Fruit fly (Drosophila melanogaster): ENCODE results near the gene CG8560.
A peak's percentile ranks its signal among the peaks of the same experiment; 100 is the strongest.

CG8560 gene

DNA sequence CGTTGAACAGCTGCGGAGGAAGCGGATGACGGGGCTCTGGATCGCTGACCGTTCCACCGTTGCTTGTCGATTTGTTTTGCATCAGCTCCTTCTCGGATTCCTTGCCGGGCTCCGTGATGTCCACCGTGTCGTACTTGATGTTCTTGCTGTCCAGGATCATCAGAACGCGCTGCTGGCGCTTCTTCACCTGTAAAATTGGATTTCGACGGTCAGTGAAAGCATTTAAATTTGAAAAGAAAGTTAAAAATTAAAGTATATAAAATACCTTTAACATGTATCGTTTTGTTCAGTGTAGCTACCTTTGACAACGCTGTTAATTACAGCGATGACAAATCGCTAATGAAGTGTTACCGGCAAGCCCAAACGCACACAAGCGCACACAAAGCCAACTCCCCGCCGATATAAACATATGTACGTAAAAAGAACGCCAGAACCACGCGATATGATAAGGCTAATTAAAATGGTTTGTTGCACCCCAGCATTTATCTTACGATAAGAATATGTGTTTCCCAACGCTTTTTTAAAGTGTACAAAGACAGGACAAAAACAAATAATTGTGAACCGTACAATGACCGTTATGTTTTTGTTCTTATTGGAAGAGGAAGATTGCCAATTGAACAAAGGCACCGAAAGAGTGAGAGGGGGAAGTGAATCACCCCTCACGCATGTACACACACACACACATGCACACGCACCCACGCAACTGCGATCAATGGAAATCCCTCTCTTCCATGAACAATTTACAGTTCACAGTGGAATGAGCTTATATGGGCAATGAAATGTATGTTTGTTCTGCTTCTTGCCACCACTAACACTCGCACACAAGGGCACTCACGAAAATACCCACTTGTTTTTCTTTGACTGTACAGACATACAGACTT, 35.9 kb downstream of the CG8560 start:
- TF ChIP-seq CG12605 (GFP tag; IDR thresholded peaks at IDR 0.05) (no peak), fd96Ca (GFP tag; IDR thresholded peaks at IDR 0.05) (no peak), Pif1A (GFP tag; optimal IDR thresholded peaks at IDR 0.05) (peak; percentile 18), CG34367 (tag; optimal IDR thresholded peaks at IDR 0.05) (no peak), Snoo (tag; optimal IDR thresholded peaks at IDR 0.05) (peak; percentile 16), CG9948 (tag; optimal IDR thresholded peaks at IDR 0.05) (no peak), CG8159 (tag; optimal IDR thresholded peaks at IDR 0.05) (peak; percentile 41), CG13204 (GFP tag; optimal IDR thresholded peaks at IDR 0.05) (no peak), CG32121 (GFP tag; IDR thresholded peaks at IDR 0.05) (peak; percentile 43; the same call in 1 of the 2 replicates), CG17806 (tag; optimal IDR thresholded peaks at IDR 0.05) (no peak), CG14655 (GFP tag; optimal IDR thresholded peaks at IDR 0.05) (no peak), Pif1B (GFP tag; optimal IDR thresholded peaks at IDR 0.05) (peak; percentile 18), CG4496 (GFP tag; IDR thresholded peaks at IDR 0.05) (peak; percentile 60; the same call in 2 of the 3 replicates), EcR (GFP tag; optimal IDR thresholded peaks at IDR 0.05) (peak; percentile 93), CG15710 (tag; optimal IDR thresholded peaks at IDR 0.05) (no peak), Ets98B (GFP tag; IDR thresholded peaks at IDR 0.05) (no peak), D1 (tag; optimal IDR thresholded peaks at IDR 0.05) (no peak), CG10348 (GFP tag; IDR thresholded peaks at IDR 0.05) (no peak), gl (tag; optimal IDR thresholded peaks at IDR 0.05) (no peak), CG8301 (tag; optimal IDR thresholded peaks at IDR 0.05) (peak; percentile 33), rn (GFP tag; IDR thresholded peaks at IDR 0.05) (no peak)

dm6 chr3L:7364717-7365278, 39.2 kb downstream of the CG8560 start:
- TF ChIP-seq CG15710 (tag; optimal IDR thresholded peaks at IDR 0.05) (no peak), CG4496 (GFP tag; IDR thresholded peaks at IDR 0.05) (no peak), Pif1A (GFP tag; optimal IDR thresholded peaks at IDR 0.05) (no peak), CG13204 (GFP tag; optimal IDR thresholded peaks at IDR 0.05) (no peak)

dm6 chr3L:7361095-7361522, 42.9 kb downstream of the CG8560 start:
- TF ChIP-seq Snoo (tag; optimal IDR thresholded peaks at IDR 0.05) (no peak), CG32121 (GFP tag; IDR thresholded peaks at IDR 0.05) (no peak), CG13204 (GFP tag; optimal IDR thresholded peaks at IDR 0.05) (no peak), Ets98B (GFP tag; IDR thresholded peaks at IDR 0.05) (peak; percentile 94), CG34367 (tag; optimal IDR thresholded peaks at IDR 0.05) (no peak), D1 (tag; optimal IDR thresholded peaks at IDR 0.05) (no peak), CG4496 (GFP tag; IDR thresholded peaks at IDR 0.05) (peak; percentile 81), CG14655 (GFP tag; optimal IDR thresholded peaks at IDR 0.05) (no peak), CG8301 (tag; optimal IDR thresholded peaks at IDR 0.05) (peak; percentile 26), EcR (GFP tag; optimal IDR thresholded peaks at IDR 0.05) (no peak), CG9948 (tag; optimal IDR thresholded peaks at IDR 0.05) (peak; percentile 16), CG10348 (GFP tag; IDR thresholded peaks at IDR 0.05) (no peak), CG17806 (tag; optimal IDR thresholded peaks at IDR 0.05) (no peak), rn (GFP tag; IDR thresholded peaks at IDR 0.05) (no peak), Pif1B (GFP tag; optimal IDR thresholded peaks at IDR 0.05) (peak; percentile 61), gl (tag; optimal IDR thresholded peaks at IDR 0.05) (peak; percentile 4), fd96Ca (GFP tag; IDR thresholded peaks at IDR 0.05) (peak; percentile 79; the same call in 2 of the 3 replicates), Pif1A (GFP tag; optimal IDR thresholded peaks at IDR 0.05) (peak; percentile 75), CG12605 (GFP tag; IDR thresholded peaks at IDR 0.05) (peak; percentile 83), CG15710 (tag; optimal IDR thresholded peaks at IDR 0.05) (no peak), CG8159 (tag; optimal IDR thresholded peaks at IDR 0.05) (no peak)

DNA sequence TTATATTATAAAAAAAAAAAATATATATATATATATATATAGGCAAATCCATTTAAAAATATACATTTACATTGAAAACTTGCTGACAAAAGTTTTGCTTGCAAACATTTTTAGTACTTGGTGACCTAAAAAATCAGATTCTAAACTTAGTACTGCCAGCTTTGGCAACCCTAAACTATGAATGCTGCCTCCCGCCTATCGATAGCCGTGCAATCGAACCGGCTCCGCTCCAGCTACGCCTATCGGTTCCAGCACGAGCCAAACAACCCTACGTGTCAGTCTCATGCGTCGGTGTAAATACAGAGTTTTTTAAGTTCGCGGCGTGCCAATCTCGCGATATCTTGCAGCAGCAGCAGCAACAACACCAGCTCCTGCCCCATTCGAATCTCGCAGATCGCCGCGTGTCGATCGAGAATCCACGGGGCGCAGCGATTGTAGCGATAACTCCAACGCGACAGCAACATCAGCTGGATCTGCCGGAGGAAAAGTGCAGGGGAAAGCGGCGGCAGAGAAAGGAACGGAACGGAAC, 43.6 kb downstream of the CG8560 start, which contains the start of gene Sec63:
Gene Sec63 (plus strand): TSS at position 238 of the 529 bp plus-strand sequence.
- TF ChIP-seq fd96Ca (GFP tag; IDR thresholded peaks at IDR 0.05) (no peak), Ets98B (GFP tag; IDR thresholded peaks at IDR 0.05) (peak; percentile 38), CG13204 (GFP tag; optimal IDR thresholded peaks at IDR 0.05) (peak; percentile 11), CG4496 (GFP tag; IDR thresholded peaks at IDR 0.05) (peak; percentile 26; the same call in 2 of the 3 replicates), CG32121 (GFP tag; IDR thresholded peaks at IDR 0.05) (no peak), CG8301 (tag; optimal IDR thresholded peaks at IDR 0.05) (no peak)

- TF ChIP-seq EcR (GFP tag; optimal IDR thresholded peaks at IDR 0.05) (no peak), CG12605 (GFP tag; IDR thresholded peaks at IDR 0.05) (peak; percentile 16; the same call in 1 of the 2 replicates), Ets98B (GFP tag; IDR thresholded peaks at IDR 0.05) (peak; percentile 5; the same call in 1 of the 2 replicates), CG15710 (tag; optimal IDR thresholded peaks at IDR 0.05) (peak; percentile 6)
Measured at dm6 chr3L:7359827-7360323, 44.1 kb downstream of the CG8560 start, which contains the start of gene pst. Gene pst, minus strand, starts transcription at chr3L:7360263.

All from whole organism, pupa.